Worm (Caenorhabditis elegans): ENCODE results near the gene hlh-17.

DNA sequence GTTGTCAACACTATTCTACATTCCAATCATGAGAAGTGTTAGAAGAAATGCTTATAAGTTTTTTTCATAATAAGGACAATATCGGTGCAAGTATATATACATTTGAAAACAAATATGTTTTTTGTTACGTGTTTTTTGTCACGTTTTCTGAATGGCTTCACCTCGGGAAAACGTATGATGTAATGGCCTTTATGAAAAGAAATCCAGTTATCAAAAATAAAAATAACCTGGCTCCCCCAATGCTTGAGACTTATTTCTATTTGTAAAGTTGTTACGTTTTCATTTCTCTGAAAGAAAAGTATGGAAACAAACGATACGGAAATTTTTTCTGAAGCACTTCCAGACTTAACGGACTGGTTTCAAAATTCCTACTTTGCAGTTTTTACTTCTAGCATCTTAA, 44.3 kb downstream of the hlh-17 start, which contains the start of gene srz-72:
- TF ChIP-seq ztf-29 (GFP tag; IDR thresholded peaks at IDR 0.05): no peak
- TF ChIP-seq tab-1 (GFP tag; IDR thresholded peaks at IDR 0.05): no peak
- TF ChIP-seq flt-1 (GFP tag; IDR thresholded peaks at IDR 0.05): no peak
- no peak for TF ChIP-seq T22C8.4 (GFP tag; IDR thresholded peaks at IDR 0.05)
